Worm (Caenorhabditis elegans): ENCODE results near the gene ZK632.14.
A peak's percentile ranks its signal among the peaks of the same experiment; 100 is the strongest.

The ZK632.14 gene

ce11 chrIII:9783133-9783590 is 30.1 kb upstream of the ZK632.14 start (continued):
- TF ChIP-seq spr-3 (GFP tag; optimal IDR thresholded peaks at IDR 0.05) (peak; percentile 40), ctbp-1 (GFP tag; IDR thresholded peaks at IDR 0.05) (0 out of 2 replicates have a peak, but pooled peaks have one; percentile 38), set-16 (GFP tag; IDR thresholded peaks at IDR 0.05) (no peak)

- no peak for TF ChIP-seq ama-1 (optimal IDR thresholded peaks at IDR 0.05)
- no peak for TF ChIP-seq lin-15B (tag; optimal IDR thresholded peaks at IDR 0.05)
- TF ChIP-seq nhr-11 (tag; optimal IDR thresholded peaks at IDR 0.05): no peak
- no peak for TF ChIP-seq lin-1 (GFP tag; IDR thresholded peaks at IDR 0.05)
- TF ChIP-seq skn-1 (tag; optimal IDR thresholded peaks at IDR 0.05): no peak
- TF ChIP-seq daf-12 (tag; optimal IDR thresholded peaks at IDR 0.05): no peak
- TF ChIP-seq egl-27 (tag; optimal IDR thresholded peaks at IDR 0.05): no peak
- TF ChIP-seq ceh-20 (GFP tag; IDR thresholded peaks at IDR 0.05): no peak
- TF ChIP-seq nhr-77 (tag; optimal IDR thresholded peaks at IDR 0.05): peak; percentile 17
- TF ChIP-seq tra-1 (GFP tag; IDR thresholded peaks at IDR 0.05): no peak
- TF ChIP-seq fkh-10 (GFP tag; optimal IDR thresholded peaks at IDR 0.05): no peak
- TF ChIP-seq ZK546.5 (tag; optimal IDR thresholded peaks at IDR 0.05): no peak
- TF ChIP-seq set-16 (GFP tag; IDR thresholded peaks at IDR 0.05): no peak
- TF ChIP-seq spr-1 (tag; optimal IDR thresholded peaks at IDR 0.05): no peak
- no peak for TF ChIP-seq hif-1 (tag; optimal IDR thresholded peaks at IDR 0.05)
- TF ChIP-seq zfp-3 (GFP tag; conservative IDR thresholded peaks at IDR 0.05): no peak
- TF ChIP-seq pqm-1 (tag; optimal IDR thresholded peaks at IDR 0.05): peak; percentile 88
- no peak for TF ChIP-seq cey-2 (tag; optimal IDR thresholded peaks at IDR 0.05; ENCODE audit: borderline replicate concordance, insufficient read depth)
- TF ChIP-seq ceh-44 (GFP tag; IDR thresholded peaks at IDR 0.05): no peak
- no peak for TF ChIP-seq jun-1 (tag; optimal IDR thresholded peaks at IDR 0.05)
- no peak for TF ChIP-seq saeg-2 (GFP tag; IDR thresholded peaks at IDR 0.05)
- TF ChIP-seq lim-7 (GFP tag; IDR thresholded peaks at IDR 0.05): no peak
- no peak for TF ChIP-seq sdz-12 (GFP tag; optimal IDR thresholded peaks at IDR 0.05)
- TF ChIP-seq ceh-82 (tag; optimal IDR thresholded peaks at IDR 0.05): no peak
- TF ChIP-seq mxl-3 (GFP tag; optimal IDR thresholded peaks at IDR 0.05): no peak
- 0 out of 2 replicates have a peak, but pooled peaks have one; percentile 31 for TF ChIP-seq lin-38 (GFP tag; IDR thresholded peaks at IDR 0.05)
- no peak for TF ChIP-seq Y5F2A.4 (GFP tag; optimal IDR thresholded peaks at IDR 0.05)
- no peak for TF ChIP-seq hlh-11 (tag; optimal IDR thresholded peaks at IDR 0.05)
- TF ChIP-seq zag-1 (tag; optimal IDR thresholded peaks at IDR 0.05): no peak
- no peak for TF ChIP-seq dpl-1 (GFP tag; optimal IDR thresholded peaks at IDR 0.05)
- TF ChIP-seq lin-29 (GFP tag; IDR thresholded peaks at IDR 0.05): no peak
- no peak for TF ChIP-seq ceh-62 (tag; optimal IDR thresholded peaks at IDR 0.05)
- no peak for TF ChIP-seq nhr-41 (GFP tag; IDR thresholded peaks at IDR 0.05)
- TF ChIP-seq T26A8.4 (GFP tag; IDR thresholded peaks at IDR 0.05): no peak
- no peak for TF ChIP-seq dmd-9 (GFP tag; IDR thresholded peaks at IDR 0.05)
- peak; percentile 54 for TF ChIP-seq dve-1 (tag; optimal IDR thresholded peaks at IDR 0.05; ENCODE audit: insufficient read depth)
- TF ChIP-seq nhr-48 (tag; optimal IDR thresholded peaks at IDR 0.05): no peak
- TF ChIP-seq lin-13 (GFP tag; optimal IDR thresholded peaks at IDR 0.05): no peak
- no peak for TF ChIP-seq nhr-76 (tag; optimal IDR thresholded peaks at IDR 0.05)
- no peak for TF ChIP-seq unc-62 (GFP tag; optimal IDR thresholded peaks at IDR 0.05 in 1 of 2)
- TF ChIP-seq unc-62 (tag; optimal IDR thresholded peaks at IDR 0.05): no peak
- no peak for TF ChIP-seq nhr-102 (tag; optimal IDR thresholded peaks at IDR 0.05)
- TF ChIP-seq ceh-28 (tag; optimal IDR thresholded peaks at IDR 0.05): no peak
- no peak for TF ChIP-seq mdl-1 (tag; optimal IDR thresholded peaks at IDR 0.05)
- TF ChIP-seq daf-16 (GFP tag; optimal IDR thresholded peaks at IDR 0.05): no peak
- peak; percentile 33 for TF ChIP-seq daf-16 (tag; optimal IDR thresholded peaks at IDR 0.05)
- TF ChIP-seq snpc-4 (tag; optimal IDR thresholded peaks at IDR 0.05): no peak
- TF ChIP-seq attf-4 (tag; optimal IDR thresholded peaks at IDR 0.05): no peak
- no peak for TF ChIP-seq spr-3 (GFP tag; optimal IDR thresholded peaks at IDR 0.05)
- no peak for TF ChIP-seq F10B5.3 (tag; optimal IDR thresholded peaks at IDR 0.05)
Measured at ce11 chrIII:9786776-9787175, 26.5 kb upstream of the ZK632.14 start.

All from whole organism, L4 larva.